Fruit fly (Drosophila melanogaster): ENCODE measurements around the gene Rab11.

The Rab11 gene

DNA sequence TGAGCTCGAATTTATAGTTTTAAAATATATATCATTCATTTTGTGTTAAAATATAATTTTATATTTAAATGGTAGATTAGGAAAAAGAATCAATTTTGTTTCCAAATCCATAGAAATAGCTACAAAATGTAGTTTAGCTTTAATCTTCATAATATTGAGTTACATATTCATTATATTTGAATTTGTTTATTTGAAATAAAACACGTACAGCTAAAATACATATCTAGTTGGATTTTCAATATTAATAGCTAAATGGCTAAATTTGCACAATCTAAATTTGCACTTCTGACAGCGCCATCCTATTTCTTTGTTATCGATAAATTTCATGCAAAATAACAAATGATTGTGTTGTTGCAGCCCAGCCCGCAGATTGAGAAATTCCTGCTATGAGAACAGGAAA lies 22.7 kb downstream of the Rab11 start, which contains the start of gene Usp8 (continued):
- TF ChIP-seq Fer3 (tag; optimal IDR thresholded peaks at IDR 0.05) (peak; percentile 23), crp (GFP tag; optimal IDR thresholded peaks at IDR 0.05) (peak in 1 of 2 experiments; percentile 74), CG5180 (GFP tag; optimal IDR thresholded peaks at IDR 0.05) (no peak), CG7839 (tag; optimal IDR thresholded peaks at IDR 0.05) (no peak), lmd (GFP tag; IDR thresholded peaks at IDR 0.05) (no peak), pan (optimal IDR thresholded peaks at IDR 0.05) (no peak), pan (GFP tag; optimal IDR thresholded peaks at IDR 0.05 in 1 of 2, IDR thresholded peaks at IDR 0.05 in 1 of 2) (no peak), aop (GFP tag; IDR thresholded peaks at IDR 0.05) (no peak), sob (GFP tag; IDR thresholded peaks at IDR 0.05) (no peak), tio (GFP tag; optimal IDR thresholded peaks at IDR 0.05) (no peak), CG2202 (tag; optimal IDR thresholded peaks at IDR 0.05) (no peak), CG13287 (GFP tag; IDR thresholded peaks at IDR 0.05; ENCODE audit: partially characterized antibody) (no peak), CG6654 (GFP tag; optimal IDR thresholded peaks at IDR 0.05) (no peak), CG3847 (GFP tag; IDR thresholded peaks at IDR 0.05) (0 out of 2 replicates have a peak, but pooled peaks have one; percentile 25), ato (GFP tag; IDR thresholded peaks at IDR 0.05; ENCODE audit: partially characterized antibody) (no peak), CG43689 (GFP tag; IDR thresholded peaks at IDR 0.05) (no peak), CG32772 (GFP tag; IDR thresholded peaks at IDR 0.05) (no peak), dysf (GFP tag; IDR thresholded peaks at IDR 0.05) (0 out of 3 replicates have a peak, but pooled peaks have one; percentile 40), dmrt99B (tag; optimal IDR thresholded peaks at IDR 0.05) (no peak), cas (GFP tag; IDR thresholded peaks at IDR 0.05) (no peak), CG7928 (GFP tag; optimal IDR thresholded peaks at IDR 0.05) (no peak), CG10147 (GFP tag; optimal IDR thresholded peaks at IDR 0.05) (no peak), CG14710 (tag; optimal IDR thresholded peaks at IDR 0.05) (peak; percentile 61), CG11398 (GFP tag; optimal IDR thresholded peaks at IDR 0.05) (no peak), CG17568 (GFP tag; optimal IDR thresholded peaks at IDR 0.05) (no peak), row (GFP tag; IDR thresholded peaks at IDR 0.05) (peak; percentile 80), CG42726 (GFP tag; IDR thresholded peaks at IDR 0.05; ENCODE audit: partially characterized antibody) (no peak), sd (tag; optimal IDR thresholded peaks at IDR 0.05) (no peak), CG4617 (GFP tag; optimal IDR thresholded peaks at IDR 0.05; ENCODE audit: borderline replicate concordance) (no peak), CG17612 (GFP tag; IDR thresholded peaks at IDR 0.05) (no peak), CG18764 (GFP tag; optimal IDR thresholded peaks at IDR 0.05) (peak; percentile 39), yki (optimal IDR thresholded peaks at IDR 0.05) (no peak), CG4820 (GFP tag; optimal IDR thresholded peaks at IDR 0.05) (no peak), gsb (GFP tag; IDR thresholded peaks at IDR 0.05) (no peak), jumu (GFP tag; optimal IDR thresholded peaks at IDR 0.05) (no peak), CG3065 (GFP tag; optimal IDR thresholded peaks at IDR 0.05) (no peak), vfl (GFP tag; optimal IDR thresholded peaks at IDR 0.05) (no peak), CG1603 (tag; optimal IDR thresholded peaks at IDR 0.05) (peak; percentile 44), D19B (GFP tag; optimal IDR thresholded peaks at IDR 0.05) (no peak), Dll (GFP tag; IDR thresholded peaks at IDR 0.05; ENCODE audit: partially characterized antibody) (no peak), Dbx (GFP tag; IDR thresholded peaks at IDR 0.05) (no peak)

dm6 chr3R:21138220-21138754 lies 27.1 kb downstream of the Rab11 start, which contains the start of gene meigo:
Gene meigo (plus strand): TSS chr3R:21138270.
- TF ChIP-seq CG4424 (GFP tag; optimal IDR thresholded peaks at IDR 0.05) (peak; percentile 57), tap (tag; optimal IDR thresholded peaks at IDR 0.05) (no peak), CkIIα-i1 (GFP tag; IDR thresholded peaks at IDR 0.05) (no peak), CG17568 (GFP tag; optimal IDR thresholded peaks at IDR 0.05) (no peak), CG12744 (GFP tag; optimal IDR thresholded peaks at IDR 0.05) (peak; percentile 28), otp (GFP tag; IDR thresholded peaks at IDR 0.05) (0 out of 3 replicates have a peak, but pooled peaks have one; percentile 25), CG7928 (GFP tag; optimal IDR thresholded peaks at IDR 0.05) (no peak), Gug (GFP tag; IDR thresholded peaks at IDR 0.05) (peak; percentile 37; the same call in 1 of the 4 replicates), ro (GFP tag; IDR thresholded peaks at IDR 0.05) (no peak), CG7839 (tag; optimal IDR thresholded peaks at IDR 0.05) (no peak), Jarid2 (GFP tag; optimal IDR thresholded peaks at IDR 0.05) (no peak), Trl (optimal IDR thresholded peaks at IDR 0.05) (peak in 1 of 2 experiments; percentile 5), Trl (GFP tag; optimal IDR thresholded peaks at IDR 0.05) (peak; percentile 41), CG17912 (GFP tag; optimal IDR thresholded peaks at IDR 0.05) (no peak), CG17829 (tag; optimal IDR thresholded peaks at IDR 0.05) (peak; percentile 85)

All from whole organism, embryonic.